Fruit fly (Drosophila melanogaster) whole organism, embryonic: ENCODE results near the gene MESK4.
A peak's percentile ranks its signal among the peaks of the same experiment; 100 is the strongest.

Source experiments
- Antp ChIP-seq: fragments of 200-800 bp; sonication (Bioruptor generic); optimal IDR thresholded peaks from 3 replicates; lab custom pipeline; 2016; ENCODE audit warnings: missing biosample characterization, missing genetic modification characterization
- Awh ChIP-seq: fragments of 200-800 bp; sonication (Bioruptor generic); IDR thresholded peaks from 2 replicates; pipeline ENCODE4, ENCODE4 v1.3.6; 2022; ENCODE audit warnings: missing biosample characterization, missing genetic modification characterization
- BEAF-32 ChIP-seq: fragments of 200-800 bp; sonication (Bioruptor generic); optimal IDR thresholded peaks from 3 replicates; lab custom pipeline; 2017; ENCODE audit warnings: missing biosample characterization, missing genetic modification characterization, mild to moderate bottlenecking, moderate library complexity, missing genetic modification reagents
- CG10274 ChIP-seq: fragments of 200-800 bp; sonication (Bioruptor generic); optimal IDR thresholded peaks from 3 replicates; lab custom pipeline; 2017; ENCODE audit warnings: missing biosample characterization, mild to moderate bottlenecking, missing genetic modification characterization
- CG10959 ChIP-seq: fragments of 200-800 bp; sonication (Bioruptor generic); IDR thresholded peaks from 2 replicates; pipeline ENCODE4 v1.3.6; 2022; ENCODE audit warnings: missing biosample characterization, missing genetic modification characterization
- CG11723 ChIP-seq: fragments of 200-800 bp; sonication (Bioruptor generic); optimal IDR thresholded peaks from 2 replicates; lab custom pipeline; 2017; ENCODE audit warnings: missing biosample characterization, mild to moderate bottlenecking, missing genetic modification characterization
- CG14667 ChIP-seq: fragments of 200-800 bp; sonication (Bioruptor generic); IDR thresholded peaks from 2 replicates; pipeline ENCODE4 v1.3.6; 2022; ENCODE audit warnings: missing biosample characterization, missing genetic modification characterization
- CG1529 ChIP-seq: fragments of 200-800 bp; sonication (Bioruptor generic); optimal IDR thresholded peaks from 3 replicates; lab custom pipeline; 2018; ENCODE audit warnings: missing biosample characterization, missing genetic modification characterization
- CG17328 ChIP-seq: fragments of 200-800 bp; sonication (Bioruptor generic); IDR thresholded peaks from 2 replicates; pipeline ENCODE4 v1.3.6; 2022; ENCODE audit warnings: missing biosample characterization, missing genetic modification characterization
- CG17829 ChIP-seq: fragments of 200-800 bp; optimal IDR thresholded peaks from 2 replicates; lab custom pipeline; 2019; ENCODE audit warnings: missing biosample characterization, mild to moderate bottlenecking, missing genetic modification characterization, moderate library complexity
- CG18599 ChIP-seq: fragments of 200-800 bp; sonication (Bioruptor generic); optimal IDR thresholded peaks from 3 replicates; lab custom pipeline; 2017; ENCODE audit warnings: missing biosample characterization, missing genetic modification characterization, mild to moderate bottlenecking, moderate library complexity, missing genetic modification reagents
- CG4730 ChIP-seq: fragments of 200-800 bp; sonication (Bioruptor generic); IDR thresholded peaks from 2 replicates; pipeline ENCODE4 v1.3.6; 2022; ENCODE audit warnings: missing biosample characterization, missing genetic modification characterization
- CG6791 ChIP-seq: fragments of 200-800 bp; sonication (Bioruptor generic); IDR thresholded peaks from 3 replicates; pipeline ENCODE4 v1.3.6; 2022; ENCODE audit warnings: missing biosample characterization, missing genetic modification characterization; ENCODE audit not compliant: partially characterized antibody
- CG7372 ChIP-seq: fragments of 200-800 bp; sonication (Bioruptor generic); IDR thresholded peaks from 2 replicates; pipeline ENCODE4 v1.3.6; 2022; ENCODE audit warnings: missing biosample characterization, missing genetic modification characterization
- CG7987 ChIP-seq: fragments of 200-800 bp; sonication (Bioruptor generic); optimal IDR thresholded peaks from 2 replicates; lab custom pipeline; 2018; ENCODE audit warnings: missing biosample characterization, mild to moderate bottlenecking, missing genetic modification characterization, moderate library complexity
- CG9215 ChIP-seq: fragments of 200-800 bp; sonication (Bioruptor generic); IDR thresholded peaks from 2 replicates; pipeline ENCODE4 v1.3.6; 2022; ENCODE audit warnings: missing biosample characterization, missing genetic modification characterization
- Doc2 ChIP-seq: fragments of 200-800 bp; sonication (Bioruptor generic); IDR thresholded peaks from 2 replicates; pipeline ENCODE4 v1.3.6; 2022; ENCODE audit warnings: missing biosample characterization, missing genetic modification characterization
- Ets65A ChIP-seq: fragments of 200-800 bp; sonication (Bioruptor generic); peaks from one replicate; lab custom pipeline; 2016; ENCODE audit warnings: missing biosample characterization, missing genetic modification characterization
- Hr78 ChIP-seq, 2 experiments: fragments of 200-800 bp in 1 of 2; fragments of >200 bp in 1 of 2; sonication (Bioruptor generic) in 1 of 2; optimal IDR thresholded peaks; 2 replicates each; lab custom pipeline; 2017 to 2019; ENCODE audit warnings: missing biosample characterization in 2 of 2, missing genetic modification characterization in 2 of 2, mild to moderate bottlenecking in 1 of 2, moderate library complexity in 1 of 2
- Mrtf ChIP-seq: fragments of 200-800 bp; sonication (Bioruptor generic); IDR thresholded peaks from 3 replicates; pipeline ENCODE4 v1.3.6; 2022; ENCODE audit warnings: missing biosample characterization, missing genetic modification characterization
- Nf-YB ChIP-seq: fragments of 200-800 bp; sonication (Bioruptor generic); optimal IDR thresholded peaks from 3 replicates; lab custom pipeline; 2019; ENCODE audit warnings: missing biosample characterization, mild to moderate bottlenecking, missing genetic modification characterization, moderate library complexity
- Nf-YC ChIP-seq: fragments of 200-800 bp; optimal IDR thresholded peaks from 3 replicates; lab custom pipeline; 2019; ENCODE audit warnings: missing biosample characterization, mild to moderate bottlenecking, missing genetic modification characterization, moderate library complexity
- Oaz ChIP-seq: fragments of 200-800 bp; sonication (Bioruptor generic); IDR thresholded peaks from 2 replicates; pipeline ENCODE4 v1.3.6; 2022; ENCODE audit warnings: missing biosample characterization, missing genetic modification characterization
- Six4 ChIP-seq: fragments of 200-800 bp; sonication (Bioruptor generic); optimal IDR thresholded peaks from 2 replicates; lab custom pipeline; 2016; ENCODE audit warnings: missing biosample characterization, missing genetic modification characterization
- Sox102F ChIP-seq: fragments of 200-800 bp; sonication (Bioruptor generic); optimal IDR thresholded peaks from 2 replicates; lab custom pipeline; 2018; ENCODE audit warnings: missing biosample characterization, mild to moderate bottlenecking, missing genetic modification characterization, moderate library complexity
- Trl ChIP-seq, 3 experiments: fragments of >200 bp in 2 of 3; fragments of 200-800 bp in 1 of 3; sonication (Bioruptor generic) in 1 of 3; optimal IDR thresholded peaks; 2 replicates in 1 of 3; 3 replicates in 2 of 3; lab custom pipeline; 2016 to 2017; ENCODE audit warnings: missing biosample characterization in 1 of 3, missing genetic modification characterization in 1 of 3
- ato ChIP-seq: fragments of 200-800 bp; sonication (Bioruptor generic); IDR thresholded peaks from 2 replicates; pipeline ENCODE4 v1.3.6; 2022; ENCODE audit warnings: missing biosample characterization, missing genetic modification characterization; ENCODE audit not compliant: partially characterized antibody
- cas ChIP-seq: fragments of 200-800 bp; sonication (Bioruptor generic); IDR thresholded peaks from 2 replicates; pipeline ENCODE4 v1.3.6; 2022; ENCODE audit warnings: missing biosample characterization, missing genetic modification characterization
- croc ChIP-seq: fragments of 200-800 bp; sonication (Bioruptor generic); conservative IDR thresholded peaks from 3 replicates; pipeline ENCODE4 v1.3.6; 2022; ENCODE audit warnings: missing biosample characterization, missing genetic modification characterization
- da ChIP-seq: fragments of 200-800 bp; sonication (Bioruptor generic); optimal IDR thresholded peaks from 2 replicates; lab custom pipeline; 2016; ENCODE audit warnings: missing biosample characterization, missing genetic modification characterization
- ems ChIP-seq: fragments of 200-800 bp; sonication (Bioruptor generic); optimal IDR thresholded peaks from 3 replicates; lab custom pipeline; 2016; ENCODE audit warnings: missing biosample characterization, missing genetic modification characterization
- en ChIP-seq: fragments of 200-800 bp; sonication (Bioruptor generic); optimal IDR thresholded peaks from 2 replicates; lab custom pipeline; 2016; ENCODE audit warnings: missing biosample characterization, missing genetic modification characterization
- ewg ChIP-seq: fragments of 200-800 bp; sonication (Bioruptor generic); optimal IDR thresholded peaks from 3 replicates; lab custom pipeline; 2017; ENCODE audit warnings: mild to moderate bottlenecking, missing biosample characterization, missing genetic modification reagents, missing genetic modification characterization
- grn ChIP-seq: fragments of 200-800 bp; sonication (Bioruptor generic); optimal IDR thresholded peaks from 3 replicates; lab custom pipeline; 2017; ENCODE audit warnings: missing biosample characterization, missing genetic modification characterization
- jigr1 ChIP-seq: fragments of 200-800 bp; sonication (Bioruptor generic); IDR thresholded peaks from 3 replicates; pipeline ENCODE4 v1.3.6; 2022; ENCODE audit warnings: missing biosample characterization, missing genetic modification characterization
- odd ChIP-seq: fragments of 200-800 bp; sonication (Bioruptor generic); optimal IDR thresholded peaks from 2 replicates; lab custom pipeline; 2017; ENCODE audit warnings: missing biosample characterization, mild to moderate bottlenecking, missing genetic modification characterization
- onecut ChIP-seq: fragments of 200-800 bp; sonication (Bioruptor generic); IDR thresholded peaks from 2 replicates; pipeline ENCODE4 v1.3.6; 2022; ENCODE audit warnings: missing biosample characterization, missing genetic modification characterization
- seq ChIP-seq: fragments of 200-800 bp; sonication (Bioruptor generic); IDR thresholded peaks from 2 replicates; pipeline ENCODE4 v1.3.6; 2022; ENCODE audit warnings: missing biosample characterization, missing genetic modification characterization
- sisA ChIP-seq: fragments of 200-800 bp; sonication (Bioruptor generic); IDR thresholded peaks from 2 replicates; pipeline ENCODE4 v1.3.6; 2022; ENCODE audit warnings: missing biosample characterization, missing genetic modification characterization
- so ChIP-seq: fragments of 200-800 bp; sonication (Bioruptor generic); IDR thresholded peaks from 3 replicates; pipeline ENCODE4 v1.3.6; 2022; ENCODE audit warnings: missing biosample characterization, missing genetic modification characterization
- twi ChIP-seq: fragments of 200-800 bp; optimal IDR thresholded peaks from 2 replicates; lab custom pipeline; 2019; ENCODE audit warnings: missing biosample characterization, mild to moderate bottlenecking, missing genetic modification characterization, moderate library complexity
- usp ChIP-seq: fragments of >200 bp; optimal IDR thresholded peaks from 2 replicates; lab custom pipeline; 2017; ENCODE audit warnings: missing biosample characterization, missing genetic modification characterization
- zen2 ChIP-seq: fragments of 200-800 bp; sonication (Bioruptor generic); IDR thresholded peaks from 3 replicates; pipeline ENCODE4 v1.3.6; 2022; ENCODE audit warnings: missing biosample characterization, missing genetic modification characterization; ENCODE audit not compliant: partially characterized antibody

MESK4 gene

dm6 chr3R:17020956-17021355 lies 32.3 kb downstream of the MESK4 start, which contains the start of gene Adsl (continued):
- TF ChIP-seq da (GFP tag; lab: Kevin White, UChicago) = peak; percentile 12
- peak; percentile 26; the same call in 1 of the 2 replicates for TF ChIP-seq ato (GFP tag; lab: Robert Waterston, UW)
- TF ChIP-seq seq = no peak; the same call in 1 of the 2 replicates
- peak; percentile 87 for TF ChIP-seq CG7987 (GFP tag; lab: Kevin White, UChicago)
- TF ChIP-seq Awh (GFP tag; lab: Robert Waterston, UW) = no peak
- no peak for TF ChIP-seq Oaz (GFP tag; lab: Robert Waterston, UW)
- no peak for TF ChIP-seq CG10959 (GFP tag; lab: Robert Waterston, UW)
- TF ChIP-seq Doc2 = no peak
- TF ChIP-seq CG14667 (GFP tag; lab: Robert Waterston, UW) = no peak
- TF ChIP-seq BEAF-32 (GFP tag; lab: Kevin White, UChicago) = peak; percentile 57

dm6 chr3R:17028393-17028792 lies 39.8 kb downstream of the MESK4 start, which contains the start of gene CG5225:
Gene CG5225 (plus strand): TSS chr3R:17028693.
- TF ChIP-seq CG10274 = no peak
- no peak for TF ChIP-seq usp (GFP tag; lab: Kevin White, UChicago)
- TF ChIP-seq jigr1 (GFP tag; lab: Robert Waterston, UW) = no peak
- TF ChIP-seq CG17829 (tag; lab: Kevin White, UChicago) = no peak
- TF ChIP-seq sisA (GFP tag; lab: Robert Waterston, UW) = no peak
- no peak for TF ChIP-seq CG1529 (GFP tag; lab: Kevin White, UChicago)
- no peak for TF ChIP-seq CG4730 (GFP tag; lab: Robert Waterston, UW)
- TF ChIP-seq Antp (GFP tag; lab: Kevin White, UChicago) = no peak
- TF ChIP-seq cas (GFP tag; lab: Robert Waterston, UW) = no peak
- no peak for TF ChIP-seq CG17328 (GFP tag; lab: Robert Waterston, UW)
- no peak for TF ChIP-seq so
- no peak for TF ChIP-seq CG6791 (GFP tag; lab: Robert Waterston, UW)
- TF ChIP-seq, all 482 proteins: peak for 0

- TF ChIP-seq ems (GFP tag; lab: Kevin White, UChicago) = no peak
- TF ChIP-seq zen2 (GFP tag; lab: Robert Waterston, UW) = 0 out of 3 replicates have a peak, but pooled peaks have one; percentile 23
- TF ChIP-seq en (GFP tag; lab: Kevin White, UChicago) = no peak
- peak; percentile 24; the same call in 1 of the 3 replicates for TF ChIP-seq Mrtf (GFP tag; lab: Robert Waterston, UW)
- no peak for TF ChIP-seq CG9215 (GFP tag; lab: Robert Waterston, UW)
- peak; percentile 97 for TF ChIP-seq seq
- no peak for TF ChIP-seq Hr78 (GFP tag; optimal IDR thresholded peaks at IDR 0.05; lab: Kevin White, UChicago)
- no peak for TF ChIP-seq CG7372 (GFP tag; lab: Robert Waterston, UW)
- no peak for TF ChIP-seq Trl (optimal IDR thresholded peaks at IDR 0.05; lab: Kevin White, UChicago)
- no peak for TF ChIP-seq Trl (GFP tag; optimal IDR thresholded peaks at IDR 0.05; lab: Kevin White, UChicago)
- TF ChIP-seq Ets65A (GFP tag; lab: Kevin White, UChicago) = peak; percentile 22
- peak; percentile 46 for TF ChIP-seq grn (GFP tag; lab: Kevin White, UChicago)
- peak; percentile 83 for TF ChIP-seq Nf-YB (GFP tag; lab: Kevin White, UChicago)
- no peak for TF ChIP-seq twi (tag; lab: Kevin White, UChicago)
- no peak for TF ChIP-seq odd (GFP tag; lab: Kevin White, UChicago)
- no peak for TF ChIP-seq onecut (GFP tag; lab: Robert Waterston, UW)
- peak; percentile 14 for TF ChIP-seq ewg (GFP tag; lab: Kevin White, UChicago)
- peak; percentile 86 for TF ChIP-seq Nf-YC (tag; lab: Kevin White, UChicago)
- no peak for TF ChIP-seq CG18599 (GFP tag; lab: Kevin White, UChicago)
- no peak for TF ChIP-seq Six4 (GFP tag; lab: Kevin White, UChicago)
- TF ChIP-seq CG11723 (GFP tag; lab: Kevin White, UChicago) = no peak
- no peak for TF ChIP-seq croc (GFP tag; lab: Robert Waterston, UW)
- TF ChIP-seq Sox102F (GFP tag; lab: Kevin White, UChicago) = no peak
These were observed 41.2 kb downstream of the MESK4 start for dm6 chr3R:17029796-17030195.
